Fruit fly (Drosophila melanogaster) whole organism, embryonic: ENCODE results near the gene CG7408.
A peak's percentile ranks its signal among the peaks of the same experiment; 100 is the strongest.

ENCODE experiments used
- B-H1 ChIP-seq: fragments of 200-800 bp; sonication (Bioruptor generic); IDR thresholded peaks from 3 replicates; pipeline ENCODE4 v1.3.6; 2022; ENCODE audit warnings: missing biosample characterization, missing genetic modification characterization
- Bgb ChIP-seq: fragments of 200-800 bp; sonication (Bioruptor generic); IDR thresholded peaks from 2 replicates; pipeline ENCODE4 v1.3.6; 2022; ENCODE audit warnings: missing biosample characterization, missing genetic modification characterization; ENCODE audit not compliant: partially characterized antibody
- CG10654 ChIP-seq: fragments of 200-800 bp; sonication (Bioruptor generic); optimal IDR thresholded peaks from 2 replicates; lab custom pipeline; 2016; ENCODE audit warnings: missing biosample characterization, missing genetic modification characterization
- CG13287 ChIP-seq: fragments of 200-800 bp; sonication (Bioruptor generic); IDR thresholded peaks from 2 replicates; pipeline ENCODE4 v1.3.6; 2022; ENCODE audit warnings: missing biosample characterization, missing genetic modification characterization; ENCODE audit not compliant: partially characterized antibody
- CG13624 ChIP-seq: fragments of 200-800 bp; sonication (Bioruptor generic); optimal IDR thresholded peaks from 2 replicates; lab custom pipeline; 2016; ENCODE audit warnings: missing biosample characterization, missing genetic modification characterization
- CG14710 ChIP-seq: fragments of 200-800 bp; sonication (Bioruptor generic); optimal IDR thresholded peaks from 3 replicates; lab custom pipeline; 2019; ENCODE audit warnings: missing biosample characterization, mild to moderate bottlenecking, missing genetic modification characterization, moderate library complexity
- CG15073 ChIP-seq: fragments of 200-800 bp; sonication (Bioruptor generic); optimal IDR thresholded peaks from 2 replicates; lab custom pipeline; 2016; ENCODE audit warnings: missing biosample characterization, missing genetic modification characterization
- CG17361 ChIP-seq: fragments of 200-800 bp; sonication (Bioruptor generic); IDR thresholded peaks from 3 replicates; pipeline ENCODE4 v1.3.6; 2022; ENCODE audit warnings: missing biosample characterization, missing genetic modification characterization
- CG1792 ChIP-seq: fragments of 200-800 bp; sonication (Bioruptor generic); optimal IDR thresholded peaks from 2 replicates; lab custom pipeline; 2016; ENCODE audit warnings: missing biosample characterization, missing genetic modification characterization
- CG2116 ChIP-seq: fragments of 200-800 bp; sonication (Bioruptor generic); optimal IDR thresholded peaks from 3 replicates; lab custom pipeline; 2018; ENCODE audit warnings: missing biosample characterization, mild to moderate bottlenecking, missing genetic modification characterization
- CG2875 ChIP-seq: fragments of 200-800 bp; sonication (Bioruptor generic); optimal IDR thresholded peaks from 2 replicates; lab custom pipeline; 2017; ENCODE audit warnings: missing biosample characterization, mild to moderate bottlenecking, missing genetic modification characterization, missing genetic modification reagents
- CG3281 ChIP-seq: fragments of 200-800 bp; sonication (Bioruptor generic); optimal IDR thresholded peaks from 3 replicates; lab custom pipeline; 2017; ENCODE audit warnings: missing biosample characterization, mild to moderate bottlenecking, missing genetic modification characterization
- CG4707 ChIP-seq: fragments of 200-800 bp; sonication (Bioruptor generic); optimal IDR thresholded peaks from 2 replicates; lab custom pipeline; 2018; ENCODE audit warnings: missing biosample characterization, mild to moderate bottlenecking, missing genetic modification characterization, moderate library complexity
- CG4730 ChIP-seq: fragments of 200-800 bp; sonication (Bioruptor generic); IDR thresholded peaks from 2 replicates; pipeline ENCODE4 v1.3.6; 2022; ENCODE audit warnings: missing biosample characterization, missing genetic modification characterization
- CG6654 ChIP-seq: fragments of 200-800 bp; sonication (Bioruptor generic); optimal IDR thresholded peaks from 2 replicates; lab custom pipeline; 2017; ENCODE audit warnings: missing biosample characterization, mild to moderate bottlenecking, missing genetic modification characterization
- CG6765 ChIP-seq: fragments of 200-800 bp; sonication (Bioruptor generic); optimal IDR thresholded peaks from 3 replicates; lab custom pipeline; 2017; ENCODE audit warnings: missing biosample characterization, mild to moderate bottlenecking, missing genetic modification characterization
- CG7357 ChIP-seq: fragments of 200-800 bp; sonication (Bioruptor generic); IDR thresholded peaks from 3 replicates; pipeline ENCODE4 v1.3.6; 2022; ENCODE audit warnings: missing biosample characterization, missing genetic modification characterization
- CG9437 ChIP-seq: fragments of 200-800 bp; sonication (Bioruptor generic); optimal IDR thresholded peaks from 2 replicates; lab custom pipeline; 2018; ENCODE audit warnings: missing biosample characterization, mild to moderate bottlenecking, missing genetic modification characterization
- D ChIP-seq, 2 experiments: fragments of 200-800 bp in 1 of 2; fragments of >200 bp in 1 of 2; sonication (Bioruptor generic) in 1 of 2; optimal IDR thresholded peaks; 2 replicates in 1 of 2; 3 replicates in 1 of 2; lab custom pipeline; 2017; ENCODE audit warnings: mild to moderate bottlenecking in 1 of 2, missing biosample characterization in 1 of 2, missing genetic modification characterization in 1 of 2, missing genetic modification reagents in 1 of 2
- Dip3 ChIP-seq: fragments of 200-800 bp; sonication (Bioruptor generic); optimal IDR thresholded peaks from 3 replicates; lab custom pipeline; 2016; ENCODE audit warnings: missing biosample characterization, missing genetic modification characterization
- Ets97D ChIP-seq: fragments of 200-800 bp; sonication (Bioruptor generic); optimal IDR thresholded peaks from 3 replicates; lab custom pipeline; 2016; ENCODE audit warnings: missing biosample characterization, missing genetic modification characterization
- HLH54F ChIP-seq: fragments of 200-800 bp; sonication (Bioruptor generic); optimal IDR thresholded peaks from 3 replicates; lab custom pipeline; 2016; ENCODE audit warnings: missing biosample characterization, missing genetic modification characterization
- HLHmδ ChIP-seq: fragments of 200-800 bp; sonication (Bioruptor generic); optimal IDR thresholded peaks from 2 replicates; lab custom pipeline; 2018; ENCODE audit warnings: missing biosample characterization, mild to moderate bottlenecking, missing genetic modification characterization, moderate library complexity
- Myb ChIP-seq: fragments of 200-800 bp; sonication (Bioruptor generic); optimal IDR thresholded peaks from 2 replicates; lab custom pipeline; 2016; ENCODE audit warnings: missing biosample characterization, missing genetic modification characterization
- Nf-YA ChIP-seq: fragments of 200-800 bp; sonication (Bioruptor generic); IDR thresholded peaks from 2 replicates; pipeline ENCODE4 v1.3.6; 2022; ENCODE audit warnings: missing biosample characterization, missing genetic modification characterization
- TFAM ChIP-seq: fragments of 200-800 bp; sonication (Bioruptor generic); optimal IDR thresholded peaks from 2 replicates; lab custom pipeline; 2017; ENCODE audit warnings: missing biosample characterization, missing genetic modification characterization, inconsistent platforms
- Tbp ChIP-seq: fragments of >200 bp; optimal IDR thresholded peaks from 2 replicates; lab custom pipeline; 2018; ENCODE audit warnings: missing biosample characterization, missing genetic modification characterization
- YL-1 ChIP-seq: fragments of 200-800 bp; sonication (Bioruptor generic); optimal IDR thresholded peaks from 3 replicates; lab custom pipeline; 2017; ENCODE audit warnings: missing biosample characterization, mild to moderate bottlenecking, missing genetic modification characterization
- ac ChIP-seq: fragments of 200-800 bp; sonication (Bioruptor generic); optimal IDR thresholded peaks from 3 replicates; lab custom pipeline; 2017; ENCODE audit warnings: missing biosample characterization, mild to moderate bottlenecking, missing genetic modification characterization
- al ChIP-seq: fragments of 200-800 bp; sonication (Bioruptor generic); IDR thresholded peaks from 2 replicates; pipeline ENCODE4 v1.3.6; 2022; ENCODE audit warnings: missing biosample characterization, missing genetic modification characterization
- aop ChIP-seq: fragments of 200-800 bp; sonication (Bioruptor generic); IDR thresholded peaks from 2 replicates; pipeline ENCODE4 v1.3.6; 2022; ENCODE audit warnings: missing biosample characterization, missing genetic modification characterization
- bigmax ChIP-seq: fragments of 200-800 bp; sonication (Bioruptor generic); optimal IDR thresholded peaks from 2 replicates; lab custom pipeline; 2018; ENCODE audit warnings: missing biosample characterization, mild to moderate bottlenecking, missing genetic modification characterization
- eyg ChIP-seq: fragments of 200-800 bp; sonication (Bioruptor generic); optimal IDR thresholded peaks from 3 replicates; lab custom pipeline; 2016; ENCODE audit warnings: missing biosample characterization, missing genetic modification characterization
- fd102C ChIP-seq: fragments of 200-800 bp; sonication (Bioruptor generic); optimal IDR thresholded peaks from 2 replicates; lab custom pipeline; 2018; ENCODE audit warnings: missing biosample characterization, mild to moderate bottlenecking, missing genetic modification characterization, moderate library complexity
- fd96Cb ChIP-seq: fragments of 200-800 bp; sonication (Bioruptor generic); optimal IDR thresholded peaks from 2 replicates; lab custom pipeline; 2018; ENCODE audit warnings: missing biosample characterization, mild to moderate bottlenecking, missing genetic modification characterization, moderate library complexity
- fru ChIP-seq: fragments of >200 bp; optimal IDR thresholded peaks from 2 replicates; lab custom pipeline; 2017
- ftz-f1 ChIP-seq: fragments of 200-800 bp; sonication (Bioruptor generic); optimal IDR thresholded peaks from 2 replicates; lab custom pipeline; 2016; ENCODE audit warnings: missing biosample characterization, missing genetic modification characterization
- ham ChIP-seq: fragments of 200-800 bp; sonication (Bioruptor generic); IDR thresholded peaks from 2 replicates; pipeline ENCODE4 v1.3.6; 2022; ENCODE audit warnings: missing biosample characterization, missing genetic modification characterization
- kah ChIP-seq: fragments of 200-800 bp; sonication (Bioruptor generic); optimal IDR thresholded peaks from 2 replicates; lab custom pipeline; 2018; ENCODE audit warnings: missing biosample characterization, mild to moderate bottlenecking, missing genetic modification characterization
- maf-S ChIP-seq: fragments of 200-800 bp; sonication (Bioruptor generic); optimal IDR thresholded peaks from 2 replicates; lab custom pipeline; 2016; ENCODE audit warnings: missing biosample characterization, missing genetic modification characterization
- pzg ChIP-seq: fragments of 200-800 bp; sonication (Bioruptor generic); optimal IDR thresholded peaks from 3 replicates; lab custom pipeline; 2018; ENCODE audit warnings: missing biosample characterization, mild to moderate bottlenecking, missing genetic modification characterization, moderate library complexity
- repo ChIP-seq: fragments of 200-800 bp; sonication (Bioruptor generic); optimal IDR thresholded peaks from 2 replicates; lab custom pipeline; 2016; ENCODE audit warnings: missing biosample characterization, missing genetic modification characterization
- ro ChIP-seq: fragments of 200-800 bp; sonication (Bioruptor generic); IDR thresholded peaks from 2 replicates; pipeline ENCODE4 v1.3.6; 2022; ENCODE audit warnings: missing biosample characterization, missing genetic modification characterization
- scrt ChIP-seq: fragments of 200-800 bp; sonication (Bioruptor generic); optimal IDR thresholded peaks from 2 replicates; lab custom pipeline; 2018; ENCODE audit warnings: missing biosample characterization, mild to moderate bottlenecking, missing genetic modification characterization, moderate library complexity
- seq ChIP-seq: fragments of 200-800 bp; sonication (Bioruptor generic); IDR thresholded peaks from 2 replicates; pipeline ENCODE4 v1.3.6; 2022; ENCODE audit warnings: missing biosample characterization, missing genetic modification characterization
- trh ChIP-seq: fragments of 200-800 bp; sonication (Bioruptor generic); optimal IDR thresholded peaks from 2 replicates; lab custom pipeline; 2016; ENCODE audit warnings: missing biosample characterization, missing genetic modification characterization
- tup ChIP-seq: fragments of 200-800 bp; sonication (Bioruptor generic); optimal IDR thresholded peaks from 2 replicates; lab custom pipeline; 2016; ENCODE audit warnings: missing biosample characterization, mild to moderate bottlenecking, missing genetic modification characterization, moderate library complexity
- unpg ChIP-seq: fragments of 200-800 bp; sonication (Bioruptor generic); optimal IDR thresholded peaks from 3 replicates; lab custom pipeline; 2018; ENCODE audit warnings: missing biosample characterization, mild to moderate bottlenecking, missing genetic modification characterization, moderate library complexity
- vnd ChIP-seq: fragments of 200-800 bp; sonication (Bioruptor generic); IDR thresholded peaks from 3 replicates; pipeline ENCODE4 v1.3.6; 2022; ENCODE audit warnings: missing biosample characterization, missing genetic modification characterization; ENCODE audit not compliant: partially characterized antibody
- zf30C ChIP-seq: fragments of 200-800 bp; sonication (Bioruptor generic); optimal IDR thresholded peaks from 3 replicates; lab custom pipeline; 2018; ENCODE audit warnings: missing biosample characterization, mild to moderate bottlenecking, missing genetic modification characterization

Gene CG7408

dm6 chr3L:17915792-17916540 is 37.1 kb downstream of the CG7408 start (continued):
- TF ChIP-seq vnd (GFP tag; lab: Robert Waterston, UW): peak; percentile 57; the same call in 2 of the 3 replicates
- no peak for TF ChIP-seq Ets97D
- TF ChIP-seq HLHmδ (GFP tag; lab: Kevin White, UChicago): no peak
- TF ChIP-seq trh (GFP tag; lab: Kevin White, UChicago): no peak
- no peak for TF ChIP-seq eyg (GFP tag; lab: Kevin White, UChicago)
- no peak for TF ChIP-seq CG17361 (GFP tag; lab: Robert Waterston, UW)
- no peak for TF ChIP-seq Myb (GFP tag; lab: Kevin White, UChicago)
- no peak for TF ChIP-seq maf-S (GFP tag; lab: Kevin White, UChicago)
- no peak for TF ChIP-seq pzg (GFP tag; lab: Kevin White, UChicago)
- no peak for TF ChIP-seq CG15073 (GFP tag; lab: Kevin White, UChicago)
- TF ChIP-seq TFAM (GFP tag; lab: Kevin White, UChicago): no peak
- TF ChIP-seq ro (GFP tag; lab: Robert Waterston, UW): no peak
- no peak for TF ChIP-seq fru (lab: Kevin White, UChicago)
- TF ChIP-seq ftz-f1 (GFP tag; lab: Kevin White, UChicago): peak; percentile 86
- TF ChIP-seq Bgb: peak; percentile 41; the same call in 1 of the 2 replicates
- no peak for TF ChIP-seq CG6654 (GFP tag; lab: Kevin White, UChicago)
- TF ChIP-seq YL-1 (GFP tag; lab: Kevin White, UChicago): no peak
- TF ChIP-seq CG7357 (GFP tag; lab: Robert Waterston, UW): no peak
- TF ChIP-seq zf30C (GFP tag; lab: Kevin White, UChicago): no peak
- no peak for TF ChIP-seq Tbp (GFP tag; lab: Kevin White, UChicago)
- no peak for TF ChIP-seq CG10654 (GFP tag; lab: Kevin White, UChicago)
- TF ChIP-seq aop (GFP tag; lab: Robert Waterston, UW): no peak
- TF ChIP-seq ham: no peak
- no peak for TF ChIP-seq CG1792 (GFP tag; lab: Kevin White, UChicago)
- no peak for TF ChIP-seq CG3281 (GFP tag; lab: Kevin White, UChicago)
- TF ChIP-seq al (GFP tag; lab: Robert Waterston, UW): no peak
- no peak for TF ChIP-seq bigmax (GFP tag; lab: Kevin White, UChicago)
- TF ChIP-seq CG9437 (GFP tag; lab: Kevin White, UChicago): no peak
- TF ChIP-seq Nf-YA (GFP tag; lab: Robert Waterston, UW): no peak
- TF ChIP-seq kah (GFP tag; lab: Kevin White, UChicago): no peak
- TF ChIP-seq HLH54F (GFP tag; lab: Kevin White, UChicago): no peak
- TF ChIP-seq CG13624 (GFP tag; lab: Kevin White, UChicago): peak; percentile 26
- no peak for TF ChIP-seq fd102C (GFP tag; lab: Kevin White, UChicago)
- no peak for TF ChIP-seq CG2875 (GFP tag; lab: Kevin White, UChicago)
- TF ChIP-seq B-H1 (GFP tag; lab: Robert Waterston, UW): no peak
- no peak for TF ChIP-seq CG2116 (GFP tag; lab: Kevin White, UChicago)
- TF ChIP-seq ac (GFP tag; lab: Kevin White, UChicago): no peak
- no peak for TF ChIP-seq scrt (GFP tag; lab: Kevin White, UChicago)
- no peak for TF ChIP-seq CG14710 (tag; lab: Kevin White, UChicago)
- TF ChIP-seq seq (GFP tag; lab: Robert Waterston, UW): no peak
- no peak for TF ChIP-seq unpg (GFP tag; lab: Kevin White, UChicago)
- TF ChIP-seq fd96Cb: no peak
- no peak for TF ChIP-seq D (optimal IDR thresholded peaks at IDR 0.05; lab: Kevin White, UChicago)
- no peak for TF ChIP-seq D (GFP tag; optimal IDR thresholded peaks at IDR 0.05; lab: Kevin White, UChicago)
- no peak for TF ChIP-seq tup (GFP tag; lab: Kevin White, UChicago)
- no peak for TF ChIP-seq CG4730 (GFP tag; lab: Robert Waterston, UW)
- TF ChIP-seq CG13287 (GFP tag; lab: Robert Waterston, UW): peak; percentile 44; the same call in 1 of the 2 replicates
- no peak for TF ChIP-seq Dip3
- no peak for TF ChIP-seq CG4707 (GFP tag; lab: Kevin White, UChicago)
- no peak for TF ChIP-seq repo (GFP tag; lab: Kevin White, UChicago)
- no peak for TF ChIP-seq CG6765
